Worm (Caenorhabditis elegans) whole organism, L1 larva: Measurements from ENCODE around the gene jun-1.

Source experiments
- ces-1 ChIP-seq: fragments of 150-350 bp; optimal IDR thresholded peaks from 2 replicates; lab custom pipeline; 2014; ENCODE audit warnings: missing biosample characterization, missing genetic modification reagents, missing genetic modification characterization
- egl-27 ChIP-seq, 2 experiments: fragments of 150-350 bp in 1 of 2; sonication (generic microtip); optimal IDR thresholded peaks; 3 replicates each; lab custom pipeline; 2017 to 2018; ENCODE audit warnings: missing biosample characterization in 2 of 2, missing genetic modification characterization in 2 of 2, missing genetic modification reagents in 2 of 2
- elt-3 ChIP-seq, 6 experiments: fragments of 150-350 bp in 1 of 6; sonication (generic microtip); optimal IDR thresholded peaks; 2 replicates each; lab custom pipeline; 2017 to 2018; ENCODE audit warnings: missing biosample characterization in 6 of 6, missing genetic modification characterization in 6 of 6, inconsistent platforms in 1 of 6
- hpl-2 ChIP-seq: fragments of 150-350 bp; optimal IDR thresholded peaks from 2 replicates; lab custom pipeline; 2014; ENCODE audit warnings: missing biosample characterization, missing genetic modification reagents, missing genetic modification characterization
- lin-13 ChIP-seq: fragments of 150-350 bp; optimal IDR thresholded peaks from 2 replicates; lab custom pipeline; 2014; ENCODE audit warnings: missing biosample characterization, missing genetic modification reagents, missing genetic modification characterization
- nhr-20 ChIP-seq: sonication (generic microtip); optimal IDR thresholded peaks from 2 replicates; lab custom pipeline; 2016; ENCODE audit warnings: mild to moderate bottlenecking, missing genetic modification characterization, missing compliant biosample characterization
- pqm-1 ChIP-seq: sonication (generic microtip); optimal IDR thresholded peaks from 3 replicates; lab custom pipeline; 2017; ENCODE audit warnings: missing biosample characterization, missing genetic modification characterization
- snpc-4 ChIP-seq: fragments of 150-350 bp; optimal IDR thresholded peaks from 2 replicates; lab custom pipeline; 2014; ENCODE audit warnings: missing biosample characterization, missing genetic modification characterization
- unc-62 ChIP-seq: fragments of 150-350 bp; optimal IDR thresholded peaks from 2 replicates; lab custom pipeline; 2014; ENCODE audit warnings: missing biosample characterization, missing genetic modification reagents, missing genetic modification characterization
- zag-1 ChIP-seq: fragments of 150-350 bp; optimal IDR thresholded peaks from 2 replicates; lab custom pipeline; 2014; ENCODE audit warnings: missing biosample characterization, missing genetic modification characterization

ce11 chrII:9115644-9116043, 2.7 kb downstream of the jun-1 start:
- TF ChIP-seq ces-1 (GFP tag; lab: Kevin White, UChicago) (no peak), snpc-4 (tag; lab: Kevin White, UChicago) (no peak), egl-27 (tag; optimal IDR thresholded peaks at IDR 0.05; lab: Kevin White, UChicago) (no peak), elt-3 (tag; optimal IDR thresholded peaks at IDR 0.05; lab: Kevin White, UChicago) (no peak), lin-13 (GFP tag; lab: Kevin White, UChicago) (no peak), nhr-20 (tag; lab: Kevin White, UChicago) (no peak), zag-1 (tag; lab: Kevin White, UChicago) (no peak), pqm-1 (tag; lab: Kevin White, UChicago) (no peak), hpl-2 (GFP tag; lab: Kevin White, UChicago) (no peak), unc-62 (GFP tag; lab: Kevin White, UChicago) (no peak)
